Fruit fly (Drosophila melanogaster) whole organism, wandering third instar larva: ENCODE data around the gene Gr33a.

Experiments used
- CG32264 ChIP-seq: fragments of 200-800 bp; sonication (Bioruptor generic); optimal IDR thresholded peaks from 2 replicates; lab custom pipeline; 2016; ENCODE audit warnings: missing biosample characterization, missing genetic modification characterization
- CG9705 ChIP-seq: fragments of 200-800 bp; sonication (Bioruptor generic); optimal IDR thresholded peaks from 2 replicates; lab custom pipeline; 2018; ENCODE audit warnings: missing biosample characterization, mild to moderate bottlenecking, missing genetic modification characterization
- CrebA ChIP-seq: fragments of 200-800 bp; sonication (Bioruptor generic); optimal IDR thresholded peaks from 2 replicates; lab custom pipeline; 2016; ENCODE audit warnings: missing biosample characterization, mild to moderate bottlenecking, missing genetic modification characterization, borderline replicate concordance
- Dfd ChIP-seq: fragments of >200 bp; optimal IDR thresholded peaks from 2 replicates; lab custom pipeline; 2017; ENCODE audit warnings: missing biosample characterization, missing genetic modification characterization
- Dif ChIP-seq: fragments of 200-275, 200-300 bp; sonication (Bioruptor generic); optimal IDR thresholded peaks from 2 replicates; lab custom pipeline; 2018; ENCODE audit warnings: missing biosample characterization, missing genetic modification characterization; ENCODE audit not compliant: partially characterized antibody
- GATAd ChIP-seq: sonication (Bioruptor generic); optimal IDR thresholded peaks from 2 replicates; lab custom pipeline; 2016; ENCODE audit warnings: missing biosample characterization, missing genetic modification characterization
- HLH106 ChIP-seq: fragments of 200-800 bp; optimal IDR thresholded peaks from 3 replicates; lab custom pipeline; 2019; ENCODE audit warnings: missing biosample characterization, mild to moderate bottlenecking, missing genetic modification characterization, moderate library complexity
- Hr78 ChIP-seq: fragments of >200 bp; optimal IDR thresholded peaks from 2 replicates; lab custom pipeline; 2017; ENCODE audit warnings: missing biosample characterization, missing genetic modification characterization
- Hr83 ChIP-seq: fragments of 200-300 bp; sonication (Bioruptor generic); optimal IDR thresholded peaks from 2 replicates; lab custom pipeline; 2016; ENCODE audit warnings: missing biosample characterization, mild to moderate bottlenecking, missing genetic modification characterization, moderate library complexity; ENCODE audit not compliant: poor library complexity, severe bottlenecking
- Mio ChIP-seq: sonication (Bioruptor generic); optimal IDR thresholded peaks from 2 replicates; lab custom pipeline; 2016; ENCODE audit warnings: missing biosample characterization, missing genetic modification characterization
- Myc ChIP-seq: fragments of >200 bp; optimal IDR thresholded peaks from 2 replicates; lab custom pipeline; 2017
- N ChIP-seq: fragments of >200 bp; optimal IDR thresholded peaks from 2 replicates; lab custom pipeline; 2018; ENCODE audit warnings: missing biosample characterization, missing external identifiers, missing genetic modification characterization
- OdsH ChIP-seq: fragments of 200-800 bp; sonication (Bioruptor generic); optimal IDR thresholded peaks from 2 replicates; lab custom pipeline; 2016; ENCODE audit warnings: missing biosample characterization, mild to moderate bottlenecking, missing genetic modification characterization
- Rel ChIP-seq, 2 experiments: fragments of 200-800 bp; sonication (Bioruptor generic) in 1 of 2; optimal IDR thresholded peaks; 2 replicates in 1 of 2; 3 replicates in 1 of 2; lab custom pipeline; 2016 to 2019; ENCODE audit warnings: mild to moderate bottlenecking in 2 of 2, missing biosample characterization in 2 of 2, missing genetic modification characterization in 2 of 2, moderate library complexity in 1 of 2
- Sp1 ChIP-seq: fragments of 200-800 bp; sonication (Bioruptor generic); optimal IDR thresholded peaks from 3 replicates; lab custom pipeline; 2019; ENCODE audit warnings: missing biosample characterization, mild to moderate bottlenecking, missing genetic modification characterization, moderate library complexity
- Vsx2 ChIP-seq: fragments of 200-300, 225-300 bp; sonication (Bioruptor generic); optimal IDR thresholded peaks from 2 replicates; lab custom pipeline; 2018; ENCODE audit warnings: missing biosample characterization, missing genetic modification characterization; ENCODE audit not compliant: partially characterized antibody
- br ChIP-seq: fragments of 200-800 bp; sonication (Bioruptor generic); optimal IDR thresholded peaks from 2 replicates; lab custom pipeline; 2016; ENCODE audit warnings: missing biosample characterization, missing genetic modification characterization
- brk ChIP-seq: fragments of 200-800 bp; sonication (Bioruptor generic); optimal IDR thresholded peaks from 2 replicates; lab custom pipeline; 2016; ENCODE audit warnings: missing biosample characterization, mild to moderate bottlenecking, missing genetic modification characterization
- dl ChIP-seq, 2 experiments: fragments of 175-275, 200-275 bp in 1 of 2; fragments of 200-275 bp in 1 of 2; sonication (Bioruptor generic); optimal IDR thresholded peaks; lab custom pipeline; 2018; ENCODE audit warnings: mild to moderate bottlenecking in 2 of 2, missing biosample characterization in 2 of 2, missing genetic modification characterization in 2 of 2, moderate library complexity in 2 of 2; ENCODE audit not compliant: partially characterized antibody in 2 of 2, insufficient read depth in 1 of 2
- dmrt93B ChIP-seq: fragments of 200-800 bp; sonication (Bioruptor generic); optimal IDR thresholded peaks from 2 replicates; lab custom pipeline; 2018; ENCODE audit warnings: missing biosample characterization, mild to moderate bottlenecking, missing genetic modification characterization
- ey ChIP-seq: fragments of 200-800 bp; sonication (Bioruptor generic); optimal IDR thresholded peaks from 2 replicates; lab custom pipeline; 2016; ENCODE audit warnings: missing biosample characterization, missing genetic modification characterization
- foxo ChIP-seq, 2 experiments: fragments of 200-800 bp; sonication (Bioruptor generic); optimal IDR thresholded peaks; 2 replicates in 1 of 2; 3 replicates in 1 of 2; lab custom pipeline; 2016 to 2017; ENCODE audit warnings: missing biosample characterization in 2 of 2, missing genetic modification characterization in 2 of 2
- fru ChIP-seq: fragments of 200-800 bp; sonication (Bioruptor generic); optimal IDR thresholded peaks from 3 replicates; lab custom pipeline; 2016; ENCODE audit warnings: missing biosample characterization, mild to moderate bottlenecking, missing genetic modification characterization
- h ChIP-seq: fragments of 200-800 bp; sonication (Bioruptor generic); optimal IDR thresholded peaks from 3 replicates; lab custom pipeline; 2016; ENCODE audit warnings: missing biosample characterization, mild to moderate bottlenecking, missing genetic modification characterization
- psq ChIP-seq: fragments of 200-800 bp; sonication (Bioruptor generic); optimal IDR thresholded peaks from 3 replicates; lab custom pipeline; 2017; ENCODE audit warnings: missing biosample characterization, mild to moderate bottlenecking, missing genetic modification characterization, moderate library complexity
- rgr ChIP-seq: fragments of 200-800 bp; sonication (Bioruptor generic); optimal IDR thresholded peaks from 3 replicates; lab custom pipeline; 2016; ENCODE audit warnings: missing biosample characterization, mild to moderate bottlenecking, missing genetic modification characterization
- sage ChIP-seq: fragments of 200-800 bp; sonication (Bioruptor generic); optimal IDR thresholded peaks from 2 replicates; lab custom pipeline; 2016; ENCODE audit warnings: missing biosample characterization, mild to moderate bottlenecking, missing genetic modification characterization
- sv ChIP-seq: fragments of 200-800 bp; sonication (Bioruptor generic); optimal IDR thresholded peaks from 3 replicates; lab custom pipeline; 2016; ENCODE audit warnings: missing biosample characterization, missing genetic modification characterization
- tai ChIP-seq: sonication (Bioruptor generic); optimal IDR thresholded peaks from 2 replicates; lab custom pipeline; 2016; ENCODE audit warnings: missing biosample characterization, missing genetic modification characterization
- usp ChIP-seq: fragments of >200 bp; optimal IDR thresholded peaks from 2 replicates; lab custom pipeline; 2017; ENCODE audit warnings: missing biosample characterization, missing genetic modification characterization
- woc ChIP-seq: sonication (Bioruptor generic); optimal IDR thresholded peaks from 2 replicates; lab custom pipeline; 2016; ENCODE audit warnings: missing biosample characterization, mild to moderate bottlenecking, missing genetic modification characterization

The Gr33a gene

dm6 chr2L:12137708-12138107, at the start of gene Gr33a:
TSS of gene Gr33a (plus strand) at chr2L:12138008.
- TF ChIP-seq Dif (GFP tag; lab: Kevin White, UChicago): no peak
- no peak for TF ChIP-seq Vsx2 (GFP tag; lab: Kevin White, UChicago)
- no peak for TF ChIP-seq rgr (GFP tag; lab: Kevin White, UChicago)
- no peak for TF ChIP-seq Sp1 (GFP tag; lab: Kevin White, UChicago)
- TF ChIP-seq woc: no peak
- no peak for TF ChIP-seq GATAd (GFP tag; lab: Kevin White, UChicago)
- no peak for TF ChIP-seq Hr83
- no peak for TF ChIP-seq N (GFP tag; lab: Kevin White, UChicago)
- TF ChIP-seq CG32264 (GFP tag; lab: Kevin White, UChicago): no peak
- TF ChIP-seq CG9705 (GFP tag; lab: Kevin White, UChicago): no peak
- no peak for TF ChIP-seq psq (GFP tag; lab: Kevin White, UChicago)
- TF ChIP-seq ey: no peak
- no peak for TF ChIP-seq HLH106 (tag; lab: Kevin White, UChicago)
- TF ChIP-seq Hr78 (GFP tag; lab: Kevin White, UChicago): no peak
- TF ChIP-seq sage (GFP tag; lab: Kevin White, UChicago): no peak
- no peak for TF ChIP-seq brk
- no peak for TF ChIP-seq dl (GFP tag; optimal IDR thresholded peaks at IDR 0.05; lab: Kevin White, UChicago; ENCODE audit: insufficient read depth in 1 of 2, partially characterized antibody in 2 of 2)
- no peak for TF ChIP-seq Rel (GFP tag; optimal IDR thresholded peaks at IDR 0.05; lab: Kevin White, UChicago)
- no peak for TF ChIP-seq Rel (tag; optimal IDR thresholded peaks at IDR 0.05; lab: Kevin White, UChicago)
- TF ChIP-seq usp: no peak

- TF ChIP-seq foxo (GFP tag; optimal IDR thresholded peaks at IDR 0.05; lab: Kevin White, UChicago) (no peak), Sp1 (GFP tag; lab: Kevin White, UChicago) (no peak), sv (GFP tag; lab: Kevin White, UChicago) (no peak), fru (no peak), Dfd (GFP tag; lab: Kevin White, UChicago) (no peak), Mio (GFP tag; lab: Kevin White, UChicago) (no peak), ey (no peak), h (GFP tag; lab: Kevin White, UChicago) (no peak)
These were observed 48.7 kb upstream of the Gr33a start for dm6 chr2L:12089145-12089544.

- TF ChIP-seq OdsH (GFP tag; lab: Kevin White, UChicago) (no peak), Hr83 (no peak), dmrt93B (GFP tag; lab: Kevin White, UChicago) (no peak), Dfd (GFP tag; lab: Kevin White, UChicago) (no peak), Vsx2 (GFP tag; lab: Kevin White, UChicago) (no peak), CG32264 (GFP tag; lab: Kevin White, UChicago) (no peak), ey (no peak), sage (GFP tag; lab: Kevin White, UChicago) (no peak), rgr (GFP tag; lab: Kevin White, UChicago) (no peak), sv (GFP tag; lab: Kevin White, UChicago) (no peak)
- TF ChIP-seq, all 38 proteins: peak for 0
These were observed 46.3 kb upstream of the Gr33a start, which contains the start of gene Pex19 for dm6 chr2L:12091522-12091921. TSS of gene Pex19 (plus strand) at chr2L:12091822.

- TF ChIP-seq Rel (GFP tag; optimal IDR thresholded peaks at IDR 0.05; lab: Kevin White, UChicago) (no peak), Rel (tag; optimal IDR thresholded peaks at IDR 0.05; lab: Kevin White, UChicago) (no peak), CG32264 (GFP tag; lab: Kevin White, UChicago) (no peak), rgr (GFP tag; lab: Kevin White, UChicago) (no peak), CrebA (GFP tag; lab: Kevin White, UChicago) (no peak), Dfd (GFP tag; lab: Kevin White, UChicago) (no peak), Sp1 (GFP tag; lab: Kevin White, UChicago) (no peak), woc (no peak), tai (GFP tag; lab: Kevin White, UChicago) (no peak), GATAd (GFP tag; lab: Kevin White, UChicago) (no peak), sv (GFP tag; lab: Kevin White, UChicago) (no peak), Myc (no peak), br (GFP tag; lab: Kevin White, UChicago) (no peak), N (GFP tag; lab: Kevin White, UChicago) (no peak)
These were observed 45.8 kb upstream of the Gr33a start for dm6 chr2L:12092041-12092440.
